Fruit fly (Drosophila melanogaster): ENCODE data around the gene CG31265.

DNA sequence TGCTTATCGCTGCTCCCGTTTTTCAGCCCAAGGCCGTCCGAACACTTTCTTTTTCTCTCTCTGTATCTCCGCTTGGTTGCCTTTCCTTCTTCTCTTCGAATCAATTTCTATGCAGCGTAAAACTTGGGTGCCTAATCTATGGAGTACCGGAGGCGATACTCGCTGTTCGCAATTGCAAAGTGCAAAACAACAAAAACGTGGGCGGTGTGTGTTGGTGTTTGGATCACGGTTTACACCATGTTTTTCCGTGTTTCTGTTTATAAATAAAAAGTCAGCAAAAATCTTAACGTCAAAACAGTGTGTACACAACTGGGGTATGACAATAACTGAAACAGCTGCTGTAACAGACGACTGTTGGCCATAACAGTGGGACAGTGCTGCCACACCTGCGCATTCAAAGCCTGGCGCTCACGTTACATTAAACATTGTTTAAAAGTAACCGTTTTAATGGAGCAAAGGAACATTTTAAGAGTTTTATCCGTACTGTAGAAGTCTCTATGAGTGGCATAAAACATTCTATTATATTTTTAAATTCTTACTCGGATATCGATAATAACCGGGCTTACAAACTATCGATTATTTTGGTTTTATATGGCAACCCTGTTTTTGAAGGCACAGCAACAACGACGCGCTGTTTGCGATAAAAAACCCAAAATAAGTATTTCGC is 21.2 kb downstream of the CG31265 start, which contains the start of the genes m-cup and Det:
- TF ChIP-seq h (optimal IDR thresholded peaks at IDR 0.05), result no peak
- TF ChIP-seq ttk (optimal IDR thresholded peaks at IDR 0.05), result no peak
